Worm (Caenorhabditis elegans) whole organism, young adult: Measurements from ENCODE around the gene Y57G11B.8.
A peak's percentile ranks its signal among the peaks of the same experiment; 100 is the strongest.

Experiments
- B0019.2 ChIP-seq: fragments of 200-800 bp; sonication (Bioruptor generic); conservative IDR thresholded peaks from 2 replicates; pipeline ENCODE4 v1.3.6; 2022; ENCODE audit warnings: missing genetic modification reagents, missing genetic modification characterization, missing compliant biosample characterization
- C06A6.2 ChIP-seq: fragments of 200-800 bp; sonication (Bioruptor generic); conservative IDR thresholded peaks from 2 replicates; pipeline ENCODE4 v1.3.6; 2022; ENCODE audit warnings: missing genetic modification characterization, missing compliant biosample characterization
- D2030.7 ChIP-seq: fragments of 200-800 bp; sonication (Bioruptor generic); IDR thresholded peaks from 2 replicates; pipeline ENCODE4 v1.3.6; 2022; ENCODE audit warnings: missing genetic modification reagents, missing genetic modification characterization, missing compliant biosample characterization
- F22D6.2 ChIP-seq: sonication (generic microtip); optimal IDR thresholded peaks from 2 replicates; lab custom pipeline; 2016; ENCODE audit warnings: mild to moderate bottlenecking, missing genetic modification characterization, missing compliant biosample characterization
- F23B12.7 ChIP-seq: sonication (generic microtip); optimal IDR thresholded peaks from 2 replicates; lab custom pipeline; 2017; ENCODE audit warnings: missing genetic modification characterization, mild to moderate bottlenecking, missing compliant biosample characterization, antibody characterized with exemption, moderate library complexity; ENCODE audit not compliant: insufficient read depth
- F37B4.10 ChIP-seq: fragments of 200-800 bp; sonication (Bioruptor generic); IDR thresholded peaks from 2 replicates; pipeline ENCODE4 v1.3.6; 2022; ENCODE audit warnings: missing genetic modification characterization, missing compliant biosample characterization
- F39B2.1 ChIP-seq: fragments of 200-800 bp; sonication (Bioruptor generic); IDR thresholded peaks from 2 replicates; pipeline ENCODE4 v1.3.6; 2022; ENCODE audit warnings: missing genetic modification reagents, missing genetic modification characterization, missing compliant biosample characterization
- F55B11.4 ChIP-seq: sonication (generic microtip); optimal IDR thresholded peaks from 2 replicates; lab custom pipeline; 2016; ENCODE audit warnings: missing compliant biosample characterization, missing genetic modification characterization, borderline replicate concordance; ENCODE audit not compliant: insufficient read depth
- F57C9.4 ChIP-seq: sonication (generic microtip); optimal IDR thresholded peaks from 2 replicates; lab custom pipeline; 2017; ENCODE audit warnings: mild to moderate bottlenecking, missing genetic modification characterization, missing compliant biosample characterization
- K12H6.12 ChIP-seq: fragments of 200-800 bp; sonication (Bioruptor generic); optimal IDR thresholded peaks from 2 replicates; lab custom pipeline; 2018; ENCODE audit warnings: mild to moderate bottlenecking, missing genetic modification characterization, missing compliant biosample characterization
- T07F8.4 ChIP-seq: sonication (generic microtip); optimal IDR thresholded peaks from 2 replicates; lab custom pipeline; 2016; ENCODE audit warnings: mild to moderate bottlenecking, missing genetic modification characterization, moderate library complexity, missing compliant biosample characterization
- Y67H2A.10 ChIP-seq: fragments of 200-800 bp; sonication (Bioruptor generic); conservative IDR thresholded peaks from 2 replicates; pipeline ENCODE4 v1.3.6; 2022; ENCODE audit warnings: missing genetic modification reagents, missing genetic modification characterization, missing compliant biosample characterization
- Y79H2A.3 ChIP-seq: fragments of 200-800 bp; sonication (Bioruptor generic); conservative IDR thresholded peaks from 2 replicates; pipeline ENCODE4 v1.3.6; 2022; ENCODE audit warnings: missing genetic modification reagents, missing genetic modification characterization, missing compliant biosample characterization
- aptf-2 ChIP-seq: fragments of 200-800 bp; sonication (Bioruptor generic); conservative IDR thresholded peaks from 2 replicates; pipeline ENCODE4 v1.3.6; 2022; ENCODE audit warnings: missing genetic modification reagents, missing genetic modification characterization, missing compliant biosample characterization
- atf-7 ChIP-seq: sonication (generic microtip); optimal IDR thresholded peaks from 2 replicates; lab custom pipeline; 2017; ENCODE audit warnings: mild to moderate bottlenecking, missing genetic modification characterization, missing compliant biosample characterization
- attf-3 ChIP-seq: fragments of 200-800 bp; sonication (Bioruptor generic); conservative IDR thresholded peaks from 2 replicates; pipeline ENCODE4 v1.3.6; 2022; ENCODE audit warnings: missing genetic modification reagents, missing genetic modification characterization, missing compliant biosample characterization
- attf-5 ChIP-seq: fragments of 200-800 bp; sonication (Bioruptor generic); optimal IDR thresholded peaks from 2 replicates; lab custom pipeline; 2018; ENCODE audit warnings: mild to moderate bottlenecking, missing genetic modification characterization, missing compliant biosample characterization
- ccch-3 ChIP-seq: fragments of 200-800 bp; sonication (Bioruptor generic); optimal IDR thresholded peaks from 2 replicates; lab custom pipeline; 2018; ENCODE audit warnings: mild to moderate bottlenecking, missing genetic modification characterization, missing compliant biosample characterization
- cebp-2 ChIP-seq: fragments of 200-800 bp; sonication (Bioruptor generic); IDR thresholded peaks from 2 replicates; pipeline ENCODE4 v1.3.6; 2022; ENCODE audit warnings: missing genetic modification characterization, missing compliant biosample characterization
- ceh-27 ChIP-seq: fragments of 200-800 bp; sonication (Bioruptor generic); optimal IDR thresholded peaks from 2 replicates; lab custom pipeline; 2018; ENCODE audit warnings: mild to moderate bottlenecking, missing genetic modification characterization, moderate library complexity, missing compliant biosample characterization
- dpff-1 ChIP-seq: sonication (generic microtip); optimal IDR thresholded peaks from 2 replicates; lab custom pipeline; 2017; ENCODE audit warnings: mild to moderate bottlenecking, missing genetic modification characterization, missing compliant biosample characterization
- efl-1 ChIP-seq: fragments of 150-350 bp; optimal IDR thresholded peaks from 2 replicates; lab custom pipeline; 2014; ENCODE audit warnings: missing biosample characterization, missing genetic modification reagents, missing genetic modification characterization
- egrh-3 ChIP-seq: fragments of 200-800 bp; sonication (Bioruptor generic); IDR thresholded peaks from 2 replicates; pipeline ENCODE4 v1.3.6; 2022; ENCODE audit warnings: missing genetic modification reagents, missing genetic modification characterization, missing compliant biosample characterization
- hlh-26 ChIP-seq: fragments of 200-800 bp; sonication (Bioruptor generic); conservative IDR thresholded peaks from 2 replicates; pipeline ENCODE4 v1.3.6; 2022; ENCODE audit warnings: missing genetic modification reagents, missing genetic modification characterization, missing compliant biosample characterization
- hmg-20 ChIP-seq: fragments of 200-800 bp; sonication (Bioruptor generic); IDR thresholded peaks from 2 replicates; pipeline ENCODE4 v1.3.6; 2022; ENCODE audit warnings: missing genetic modification reagents, missing genetic modification characterization, missing compliant biosample characterization
- hsf-1 ChIP-seq: fragments of 200-800 bp; sonication (Bioruptor generic); IDR thresholded peaks from 2 replicates; pipeline ENCODE4 v1.3.6; 2022; ENCODE audit warnings: missing genetic modification reagents, missing genetic modification characterization, missing compliant biosample characterization
- let-526 ChIP-seq: fragments of 200-800 bp; sonication (Bioruptor generic); IDR thresholded peaks from 2 replicates; pipeline ENCODE4 v1.3.6; 2022; ENCODE audit warnings: missing genetic modification reagents, missing genetic modification characterization, missing compliant biosample characterization
- lin-35 ChIP-seq, 3 experiments: fragments of 150-350 bp in 2 of 3; sonication (generic microtip) in 1 of 3; optimal IDR thresholded peaks; 2 replicates each; lab custom pipeline; 2014 to 2018; ENCODE audit warnings: missing biosample characterization in 3 of 3, missing genetic modification characterization in 3 of 3, missing genetic modification reagents in 3 of 3
- lin-40 ChIP-seq: sonication (generic microtip); optimal IDR thresholded peaks from 2 replicates; lab custom pipeline; 2016; ENCODE audit warnings: missing genetic modification characterization, mild to moderate bottlenecking, missing compliant biosample characterization, missing genotype, missing genetic modification reagents
- lsy-27 ChIP-seq: sonication (generic microtip); optimal IDR thresholded peaks from 2 replicates; lab custom pipeline; 2017; ENCODE audit warnings: missing genetic modification characterization, mild to moderate bottlenecking, missing compliant biosample characterization, antibody characterized with exemption, missing genotype, borderline replicate concordance; ENCODE audit not compliant: insufficient read depth
- madf-8 ChIP-seq: fragments of 200-800 bp; sonication (Bioruptor generic); conservative IDR thresholded peaks from 2 replicates; pipeline ENCODE4 v1.3.6; 2022; ENCODE audit warnings: missing genetic modification reagents, missing genetic modification characterization, missing compliant biosample characterization
- mcd-1 ChIP-seq: fragments of 200-800 bp; sonication (Bioruptor generic); IDR thresholded peaks from 2 replicates; pipeline ENCODE4 v1.3.6; 2022; ENCODE audit warnings: missing genetic modification reagents, missing genetic modification characterization, missing compliant biosample characterization
- nfya-1 ChIP-seq: sonication (generic microtip); optimal IDR thresholded peaks from 2 replicates; lab custom pipeline; 2017; ENCODE audit warnings: antibody characterized with exemption, missing compliant biosample characterization, missing genetic modification characterization, borderline replicate concordance; ENCODE audit not compliant: insufficient read depth
- nfya-2 ChIP-seq: fragments of 200-800 bp; sonication (Bioruptor generic); IDR thresholded peaks from 2 replicates; pipeline ENCODE4 v1.3.6; 2022; ENCODE audit warnings: missing genetic modification reagents, missing genetic modification characterization, missing compliant biosample characterization
- nhr-120 ChIP-seq: fragments of 200-800 bp; sonication (Bioruptor generic); IDR thresholded peaks from 2 replicates; pipeline ENCODE4 v1.3.6; 2022; ENCODE audit warnings: missing genetic modification characterization, missing compliant biosample characterization
- nhr-90 ChIP-seq: sonication (generic microtip); optimal IDR thresholded peaks from 2 replicates; lab custom pipeline; 2016; ENCODE audit warnings: missing genotype, mild to moderate bottlenecking, missing genetic modification characterization, missing compliant biosample characterization
- pbrm-1 ChIP-seq: fragments of 200-800 bp; sonication (Bioruptor generic); IDR thresholded peaks from 2 replicates; pipeline ENCODE4 v1.3.6; 2022; ENCODE audit warnings: missing genetic modification reagents, missing genetic modification characterization, missing compliant biosample characterization
- pha-4 ChIP-seq: fragments of 150-350 bp; sonication (generic microtip); optimal IDR thresholded peaks from 2 replicates; lab custom pipeline; 2014; ENCODE audit warnings: missing biosample characterization, missing genetic modification reagents, missing genetic modification characterization
- rcor-1 ChIP-seq: fragments of 200-800 bp; sonication (Bioruptor generic); IDR thresholded peaks from 2 replicates; pipeline ENCODE4 v1.3.6; 2022; ENCODE audit warnings: missing genetic modification reagents, missing genetic modification characterization, missing compliant biosample characterization
- rec-8 ChIP-seq, 2 experiments: sonication (generic microtip); optimal IDR thresholded peaks; 2 replicates each; lab custom pipeline; 2016; ENCODE audit warnings: mild to moderate bottlenecking in 2 of 2, missing genetic modification characterization in 2 of 2, missing genetic modification reagents in 2 of 2, missing genotype in 2 of 2, missing biosample characterization in 1 of 2, missing compliant biosample characterization in 1 of 2, moderate library complexity in 1 of 2
- repo-1 ChIP-seq: sonication (generic microtip); optimal IDR thresholded peaks from 2 replicates; lab custom pipeline; 2017; ENCODE audit warnings: mild to moderate bottlenecking, missing genetic modification characterization, missing compliant biosample characterization
- snpc-1.1 ChIP-seq: sonication (generic microtip); optimal IDR thresholded peaks from 2 replicates; lab custom pipeline; 2017; ENCODE audit warnings: missing genetic modification characterization, mild to moderate bottlenecking, missing compliant biosample characterization, antibody characterized with exemption, moderate library complexity, missing genotype, missing genetic modification reagents; ENCODE audit not compliant: insufficient read depth
- somi-1 ChIP-seq: fragments of 200-800 bp; sonication (Bioruptor generic); optimal IDR thresholded peaks from 2 replicates; lab custom pipeline; 2018; ENCODE audit warnings: mild to moderate bottlenecking, missing genetic modification characterization, missing compliant biosample characterization
- sptf-2 ChIP-seq: fragments of 200-800 bp; sonication (Bioruptor generic); optimal IDR thresholded peaks from 2 replicates; lab custom pipeline; 2018; ENCODE audit warnings: mild to moderate bottlenecking, missing genetic modification characterization, missing compliant biosample characterization
- tlf-1 ChIP-seq: fragments of 200-800 bp; sonication (Bioruptor generic); optimal IDR thresholded peaks from 2 replicates; lab custom pipeline; 2018; ENCODE audit warnings: mild to moderate bottlenecking, missing genetic modification characterization, missing compliant biosample characterization
- zim-3 ChIP-seq: sonication (generic microtip); optimal IDR thresholded peaks from 2 replicates; lab custom pipeline; 2017; ENCODE audit warnings: mild to moderate bottlenecking, missing genetic modification characterization, moderate library complexity, missing compliant biosample characterization
- ztf-18 ChIP-seq: sonication (generic microtip); optimal IDR thresholded peaks from 2 replicates; lab custom pipeline; 2016; ENCODE audit warnings: missing genotype, mild to moderate bottlenecking, missing genetic modification characterization, missing compliant biosample characterization
- ztf-3 ChIP-seq: fragments of 200-800 bp; sonication (Bioruptor generic); optimal IDR thresholded peaks from 2 replicates; lab custom pipeline; 2018; ENCODE audit warnings: mild to moderate bottlenecking, missing genetic modification characterization, missing compliant biosample characterization

Gene Y57G11B.8

ce11 chrIV:14576471-14576870 is 2.0 kb downstream of the Y57G11B.8 start (continued):
- TF ChIP-seq cebp-2 (GFP tag; lab: Robert Waterston, UW) (0 out of 2 replicates have a peak, but pooled peaks have one; percentile 64), nhr-90 (peak; percentile 29), F55B11.4 (tag; lab: Kevin White, UChicago) (no peak), hsf-1 (GFP tag; lab: Robert Waterston, UW) (no peak), attf-5 (GFP tag; lab: Kevin White, UChicago) (no peak), let-526 (GFP tag; lab: Robert Waterston, UW) (no peak), attf-3 (GFP tag; lab: Robert Waterston, UW) (no peak), T07F8.4 (peak; percentile 39), pbrm-1 (GFP tag; lab: Robert Waterston, UW) (peak; percentile 77), snpc-1.1 (peak; percentile 76), D2030.7 (peak; percentile 42; the same call in 1 of the 2 replicates), ztf-3 (GFP tag; lab: Kevin White, UChicago) (no peak), mcd-1 (GFP tag; lab: Robert Waterston, UW) (no peak), Y79H2A.3 (no peak), tlf-1 (GFP tag; lab: Kevin White, UChicago) (no peak), ceh-27 (GFP tag; lab: Kevin White, UChicago) (no peak), nhr-120 (GFP tag; lab: Robert Waterston, UW) (no peak), aptf-2 (GFP tag; lab: Robert Waterston, UW) (no peak), efl-1 (GFP tag; lab: Kevin White, UChicago) (no peak), somi-1 (GFP tag; lab: Kevin White, UChicago) (no peak), rcor-1 (GFP tag; lab: Robert Waterston, UW) (peak; percentile 57), rec-8 (tag; optimal IDR thresholded peaks at IDR 0.05; lab: Kevin White, UChicago) (peak in 1 of 2 experiments; percentile 48), pha-4 (tag; lab: Kevin White, UChicago) (no peak), F22D6.2 (tag; lab: Kevin White, UChicago) (no peak), dpff-1 (tag; lab: Kevin White, UChicago) (no peak), madf-8 (GFP tag; lab: Robert Waterston, UW) (no peak), Y67H2A.10 (GFP tag; lab: Robert Waterston, UW) (no peak), atf-7 (no peak), lsy-27 (tag; lab: Kevin White, UChicago) (peak; percentile 47), lin-40 (tag; lab: Kevin White, UChicago) (no peak), hlh-26 (no peak), nfya-1 (tag; lab: Kevin White, UChicago) (no peak), repo-1 (tag; lab: Kevin White, UChicago) (no peak), hmg-20 (peak; percentile 24; the same call in 1 of the 2 replicates), ztf-18 (tag; lab: Kevin White, UChicago) (no peak), F39B2.1 (GFP tag; lab: Robert Waterston, UW) (no peak), nfya-2 (GFP tag; lab: Robert Waterston, UW) (no peak), F23B12.7 (tag; lab: Kevin White, UChicago) (peak; percentile 89), F37B4.10 (GFP tag; lab: Robert Waterston, UW) (no peak), zim-3 (tag; lab: Kevin White, UChicago) (no peak), egrh-3 (GFP tag; lab: Robert Waterston, UW) (peak; percentile 55; the same call in 1 of the 2 replicates), K12H6.12 (tag; lab: Kevin White, UChicago) (no peak), C06A6.2 (GFP tag; lab: Robert Waterston, UW) (no peak), lin-35 (GFP tag; optimal IDR thresholded peaks at IDR 0.05; lab: Kevin White, UChicago) (no peak), F57C9.4 (no peak), B0019.2 (GFP tag; lab: Robert Waterston, UW) (0 out of 2 replicates have a peak, but pooled peaks have one; percentile 12), ccch-3 (no peak), sptf-2 (no peak)
